Fruit fly (Drosophila melanogaster): Measurements from ENCODE around the gene CG43924.

CG43924 gene

DNA sequence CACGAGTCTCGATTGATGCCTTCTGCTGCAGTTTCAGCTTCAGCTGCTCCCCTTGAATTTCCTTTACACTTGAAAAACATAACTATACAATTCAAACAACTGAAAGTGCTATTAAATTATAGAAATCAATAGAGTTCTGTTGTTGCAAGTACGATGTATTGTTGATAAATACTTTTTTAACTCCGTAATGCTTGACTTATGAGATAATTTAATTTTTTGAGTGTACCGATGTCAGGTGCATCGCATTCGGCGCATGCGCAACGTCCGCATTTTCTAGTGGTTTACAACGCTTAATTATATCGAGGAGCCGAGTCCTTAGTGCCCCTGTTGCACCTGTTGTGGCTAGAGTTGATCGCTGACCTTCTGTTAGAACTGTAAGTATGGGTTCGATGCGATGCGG, 30.5 kb upstream of the CG43924 start (continued):
- TF ChIP-seq Lpt (GFP tag; optimal IDR thresholded peaks at IDR 0.05) (no peak), Oli (tag; optimal IDR thresholded peaks at IDR 0.05) (no peak), bab2 (GFP tag; optimal IDR thresholded peaks at IDR 0.05) (no peak), Stat92E (GFP tag; optimal IDR thresholded peaks at IDR 0.05) (no peak), CG17829 (tag; optimal IDR thresholded peaks at IDR 0.05) (peak; percentile 10), CG2875 (GFP tag; optimal IDR thresholded peaks at IDR 0.05) (no peak), zf30C (GFP tag; optimal IDR thresholded peaks at IDR 0.05) (peak; percentile 71), chif (GFP tag; optimal IDR thresholded peaks at IDR 0.05) (peak in 1 of 2 experiments; percentile 38), HLHmδ (GFP tag; optimal IDR thresholded peaks at IDR 0.05) (no peak), fd64A (GFP tag; optimal IDR thresholded peaks at IDR 0.05) (no peak), croc (GFP tag; conservative IDR thresholded peaks at IDR 0.05) (no peak), trem (tag; optimal IDR thresholded peaks at IDR 0.05) (peak; percentile 13), CG17568 (GFP tag; optimal IDR thresholded peaks at IDR 0.05) (no peak), E2f2 (GFP tag; IDR thresholded peaks at IDR 0.05) (no peak), CG15696 (tag; optimal IDR thresholded peaks at IDR 0.05) (peak; percentile 69), dmrt11E (tag; optimal IDR thresholded peaks at IDR 0.05) (peak; percentile 72), ERR (GFP tag; optimal IDR thresholded peaks at IDR 0.05) (no peak), fu2 (GFP tag; optimal IDR thresholded peaks at IDR 0.05) (no peak), CG10979 (tag; optimal IDR thresholded peaks at IDR 0.05) (peak; percentile 34), gsb (GFP tag; IDR thresholded peaks at IDR 0.05) (no peak), CG32772 (GFP tag; IDR thresholded peaks at IDR 0.05) (no peak), NC2β (GFP tag; optimal IDR thresholded peaks at IDR 0.05) (no peak), Pdp1 (GFP tag; optimal IDR thresholded peaks at IDR 0.05) (no peak), so (GFP tag; IDR thresholded peaks at IDR 0.05) (no peak), btn (GFP tag; optimal IDR thresholded peaks at IDR 0.05) (no peak), p53 (GFP tag; optimal IDR thresholded peaks at IDR 0.05) (no peak), lilli (GFP tag; optimal IDR thresholded peaks at IDR 0.05) (no peak), CG33557 (GFP tag; optimal IDR thresholded peaks at IDR 0.05) (no peak), Meics (GFP tag; optimal IDR thresholded peaks at IDR 0.05) (no peak), CG2712 (tag; optimal IDR thresholded peaks at IDR 0.05) (peak; percentile 31), pita (GFP tag; optimal IDR thresholded peaks at IDR 0.05) (no peak), HmgD (GFP tag; optimal IDR thresholded peaks at IDR 0.05) (no peak), CG1647 (GFP tag; optimal IDR thresholded peaks at IDR 0.05) (no peak), hbn (GFP tag; IDR thresholded peaks at IDR 0.05; ENCODE audit: partially characterized antibody) (no peak), CG9727 (GFP tag; optimal IDR thresholded peaks at IDR 0.05) (peak; percentile 44), ato (GFP tag; IDR thresholded peaks at IDR 0.05; ENCODE audit: partially characterized antibody) (no peak), prd (optimal IDR thresholded peaks at IDR 0.05) (no peak), prd (GFP tag; IDR thresholded peaks at IDR 0.05) (peak; percentile 70; the same call in 2 of the 3 replicates), CG1792 (GFP tag; optimal IDR thresholded peaks at IDR 0.05) (no peak), CG8290 (GFP tag; optimal IDR thresholded peaks at IDR 0.05) (no peak), CG8290 (tag; optimal IDR thresholded peaks at IDR 0.05) (no peak), CG11723 (GFP tag; optimal IDR thresholded peaks at IDR 0.05) (no peak), Asciz (GFP tag; optimal IDR thresholded peaks at IDR 0.05) (no peak), CG31441 (GFP tag; IDR thresholded peaks at IDR 0.05) (no peak), run (tag; optimal IDR thresholded peaks at IDR 0.05) (no peak), CG1024 (GFP tag; IDR thresholded peaks at IDR 0.05) (no peak), sug (tag; optimal IDR thresholded peaks at IDR 0.05) (no peak), Hr3 (GFP tag; optimal IDR thresholded peaks at IDR 0.05) (no peak), CG33213 (GFP tag; optimal IDR thresholded peaks at IDR 0.05) (no peak), caup (GFP tag; optimal IDR thresholded peaks at IDR 0.05; ENCODE audit: severe bottlenecking) (no peak), TFAM (GFP tag; optimal IDR thresholded peaks at IDR 0.05) (no peak), Fer2 (tag; optimal IDR thresholded peaks at IDR 0.05) (no peak)

Data from whole organism, embryonic.